Worm (Caenorhabditis elegans) whole organism, late embryonic: ENCODE measurements around the gene Y38H6C.8.

Experiments used
- ceh-34 ChIP-seq: sonication (generic microtip); optimal IDR thresholded peaks from 2 replicates; lab custom pipeline; 2016; ENCODE audit warnings: mild to moderate bottlenecking, missing genetic modification characterization, missing compliant biosample characterization
- hlh-30 ChIP-seq: sonication (generic microtip); optimal IDR thresholded peaks from 2 replicates; lab custom pipeline; 2017; ENCODE audit warnings: antibody characterized with exemption, missing genetic modification characterization, missing compliant biosample characterization; ENCODE audit not compliant: insufficient read depth
- sdc-2 ChIP-seq: sonication (generic microtip); optimal IDR thresholded peaks from 2 replicates; lab custom pipeline; 2016; ENCODE audit warnings: missing genotype, missing genetic modification characterization, missing compliant biosample characterization

ce11 chrV:20561795-20562194, 48.0 kb downstream of the Y38H6C.8 start, which contains the start of gene F26F2.1:
- TF ChIP-seq sdc-2 (tag; lab: Kevin White, UChicago): no peak
- no peak for TF ChIP-seq hlh-30 (tag; lab: Kevin White, UChicago)
- no peak for TF ChIP-seq ceh-34 (tag; lab: Kevin White, UChicago)
